Worm (Caenorhabditis elegans): Measurements from ENCODE around the gene anp-1.
"Not testable (repeated sequence)": the region's sequence is repeated elsewhere in the genome, so short reads cannot be mapped to it uniquely, and the experiment has no call there.

Gene anp-1

DNA sequence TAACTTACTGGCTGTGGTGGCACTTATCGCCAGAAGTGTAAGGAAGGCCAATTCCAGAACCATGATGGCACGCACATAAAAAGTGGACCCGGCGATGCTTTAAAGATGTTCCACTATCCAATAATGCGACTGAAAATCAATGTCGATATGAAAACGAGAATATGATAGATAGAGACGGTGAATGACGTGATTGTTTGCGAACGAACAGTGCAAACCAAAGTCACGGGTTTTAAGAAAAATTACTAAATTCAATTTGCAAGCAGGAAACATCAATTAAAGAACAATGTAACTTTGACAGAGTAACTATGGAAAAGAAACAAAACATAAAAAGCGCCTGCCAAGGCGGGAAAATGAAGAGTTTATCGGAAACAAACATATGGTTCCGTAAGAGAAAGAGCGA, 9.5 kb upstream of the anp-1 start, which contains the start of gene C44H9.5:
TSS of gene C44H9.5 (minus strand) at position 129 of the 400 bp plus-strand sequence.
- no peak for TF ChIP-seq unc-62 (GFP tag; optimal IDR thresholded peaks at IDR 0.05)

DNA sequence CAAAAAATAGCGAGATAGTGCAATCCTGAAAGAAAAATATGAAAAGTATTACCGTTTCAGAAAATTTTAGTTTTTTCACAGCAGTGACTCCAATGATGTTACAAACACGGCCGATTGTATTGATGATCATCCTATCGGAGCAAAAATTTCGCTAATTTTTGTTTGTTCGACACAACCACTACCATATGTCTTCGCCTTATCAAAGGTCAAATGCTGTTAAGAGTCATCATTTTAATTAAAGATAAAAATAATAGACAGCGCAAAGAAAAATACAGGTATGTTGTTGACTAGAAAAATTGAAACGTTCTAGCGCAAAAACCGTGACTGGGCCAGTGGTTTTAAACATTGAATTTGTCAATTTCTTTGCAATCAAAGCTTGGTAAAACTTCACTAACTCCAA, 6.9 kb upstream of the anp-1 start:
- TF ChIP-seq unc-62 (GFP tag; optimal IDR thresholded peaks at IDR 0.05): no peak

DNA sequence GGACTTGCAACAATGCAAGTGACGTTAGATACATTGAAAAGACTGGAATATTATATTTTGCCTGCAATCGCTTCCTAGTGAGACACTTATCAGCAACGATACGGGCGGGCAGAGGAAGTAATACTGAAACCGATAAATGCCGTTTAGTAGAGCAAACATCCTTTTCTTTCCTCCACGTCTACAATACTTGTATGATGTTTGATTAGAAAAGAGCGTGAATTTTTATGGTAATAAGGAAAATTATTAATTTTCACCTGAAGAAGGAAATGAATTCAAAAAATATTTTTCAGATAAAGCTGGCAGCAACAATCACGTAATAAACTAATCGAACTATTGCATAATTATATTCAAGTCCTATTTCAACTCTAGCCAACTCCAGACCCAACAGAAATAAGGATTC, 4.5 kb upstream of the anp-1 start, which contains the start of gene C44H9.7:
TSS of gene C44H9.7 (minus strand) at position 101 of the 400 bp plus-strand sequence.
- no peak for TF ChIP-seq unc-62 (GFP tag; optimal IDR thresholded peaks at IDR 0.05)

DNA sequence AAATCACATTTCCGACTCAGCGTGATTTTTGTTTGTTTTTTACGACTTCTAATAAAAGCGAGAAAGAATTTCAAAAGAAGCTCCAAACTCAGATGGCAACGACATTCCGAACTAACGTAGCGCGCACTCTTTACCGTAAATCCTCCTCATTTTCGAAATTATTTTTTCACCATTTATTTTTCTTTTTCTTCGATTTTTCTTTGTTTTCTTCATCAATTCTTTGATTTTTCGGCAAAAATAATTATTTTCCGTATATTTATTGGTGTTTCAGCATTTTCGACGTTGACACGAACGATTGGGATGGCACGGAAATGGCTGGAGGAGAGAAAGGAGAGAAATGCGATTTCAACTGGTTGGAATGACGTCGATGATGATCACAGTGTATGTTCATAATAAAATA, 6.4 kb downstream of the anp-1 start, which contains the start of gene T07F10.5:
TSS of gene T07F10.5 (plus strand) at position 301 of the 400 bp plus-strand sequence.
- not testable (repeated sequence) for TF ChIP-seq unc-62 (GFP tag; optimal IDR thresholded peaks at IDR 0.05)

DNA sequence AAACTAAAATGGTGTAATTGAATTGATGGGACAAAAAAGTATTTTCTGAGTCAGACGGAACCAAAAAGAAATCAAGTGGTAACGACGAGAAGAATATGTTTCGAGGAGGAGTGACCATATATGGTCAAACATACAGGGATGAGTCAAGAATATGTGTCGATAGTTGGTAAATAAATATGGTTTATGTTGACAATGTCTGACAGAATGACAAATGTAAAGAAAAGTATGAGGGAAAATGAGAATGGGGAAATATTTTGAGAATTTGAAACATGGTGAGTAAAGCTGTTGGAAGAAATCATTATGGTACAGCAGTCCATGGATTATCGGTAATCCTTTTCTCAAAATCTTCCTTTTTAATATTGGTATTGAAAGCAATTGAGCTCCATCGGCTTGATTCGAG, 8.8 kb downstream of the anp-1 start, which contains the start of gene nspg-1:
TSS of gene nspg-1 (minus strand) at position 101 of the 400 bp plus-strand sequence.
- TF ChIP-seq unc-62 (GFP tag; optimal IDR thresholded peaks at IDR 0.05): no peak

DNA sequence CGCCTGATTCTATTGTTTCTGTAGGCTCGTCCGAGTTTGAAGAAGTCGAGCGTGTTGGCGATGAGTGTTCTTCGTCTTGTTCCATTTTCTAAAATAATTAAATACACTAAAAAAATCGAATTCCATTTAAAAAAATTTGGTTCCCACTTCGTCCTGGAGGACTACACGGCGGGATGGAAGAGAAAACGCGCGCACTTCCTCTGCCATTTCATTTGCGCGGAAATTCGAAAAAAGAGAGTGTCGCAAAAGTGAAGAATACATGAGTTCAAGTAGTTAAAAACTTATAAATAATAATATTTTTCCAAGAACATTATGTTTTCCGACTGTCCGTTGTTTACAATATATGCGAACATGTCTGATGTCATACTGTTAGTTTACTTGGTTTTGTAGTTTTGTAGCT, 10.7 kb downstream of the anp-1 start, which contains the start of gene T07F10.3:
TSS of gene T07F10.3 (minus strand) at position 98 of the 400 bp plus-strand sequence.
- TF ChIP-seq unc-62 (GFP tag; optimal IDR thresholded peaks at IDR 0.05): no peak

DNA sequence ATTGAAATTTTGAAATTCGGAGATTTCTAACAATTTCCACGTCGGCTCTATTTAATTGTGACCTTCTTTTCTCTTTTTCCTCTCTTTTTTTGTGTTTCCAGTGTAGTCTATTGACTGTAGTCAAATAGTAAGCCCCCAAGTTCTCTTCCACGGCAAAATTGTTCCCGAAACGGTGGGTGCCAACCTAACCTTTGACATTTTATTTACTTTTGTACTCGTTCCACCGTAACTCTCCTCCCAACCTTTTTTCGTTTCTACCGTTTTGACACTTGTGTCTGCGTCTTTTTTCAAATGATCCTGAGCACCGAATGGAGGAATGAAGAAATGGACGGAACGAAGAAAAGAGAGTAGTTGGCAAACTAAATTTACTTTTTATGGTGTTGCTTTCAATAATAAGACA, 11.5 kb downstream of the anp-1 start:
- no peak for TF ChIP-seq unc-62 (GFP tag; optimal IDR thresholded peaks at IDR 0.05)

DNA sequence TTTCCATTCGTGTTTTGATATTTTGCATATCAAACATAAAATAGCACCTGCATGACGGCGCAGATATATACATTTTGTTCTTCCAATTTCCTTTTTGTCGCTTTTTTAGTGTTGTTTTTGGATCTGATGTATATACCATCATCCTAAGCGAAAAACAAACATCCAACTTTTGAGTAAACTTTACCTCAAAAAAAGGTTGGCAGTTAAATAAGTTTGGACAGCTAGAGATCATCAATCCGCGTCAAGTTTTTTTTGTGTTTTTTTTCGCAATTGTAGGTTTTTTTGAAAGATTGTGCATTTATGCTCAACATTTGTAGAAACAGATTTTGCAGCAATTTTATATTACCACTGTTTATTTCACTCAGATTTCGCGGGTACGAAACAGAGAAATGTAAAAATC, 12.5 kb downstream of the anp-1 start, which contains the start of gene bus-19:
TSS of gene bus-19 (plus strand) at position 301 of the 400 bp plus-strand sequence.
- no peak for TF ChIP-seq unc-62 (GFP tag; optimal IDR thresholded peaks at IDR 0.05)

DNA sequence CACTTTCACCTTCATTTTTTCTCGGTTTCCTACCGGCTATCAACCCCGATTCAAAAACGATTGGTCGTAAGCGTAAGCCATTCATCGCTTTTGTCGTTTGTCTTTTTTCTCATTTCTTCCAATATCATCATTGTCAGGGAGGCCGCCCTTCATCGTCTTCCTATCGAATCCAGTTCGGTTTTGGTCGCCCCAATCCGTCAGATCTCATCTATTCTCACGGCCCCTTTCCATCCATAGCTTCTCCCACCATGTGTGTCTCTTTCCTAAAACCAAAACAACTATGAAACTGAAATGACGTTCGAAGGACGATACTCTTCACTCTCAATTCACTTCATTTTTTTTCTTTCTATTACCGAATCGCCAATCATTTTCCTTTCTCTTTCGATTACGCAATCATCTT, 16.6 kb downstream of the anp-1 start:
- no peak for TF ChIP-seq unc-62 (GFP tag; optimal IDR thresholded peaks at IDR 0.05)

DNA sequence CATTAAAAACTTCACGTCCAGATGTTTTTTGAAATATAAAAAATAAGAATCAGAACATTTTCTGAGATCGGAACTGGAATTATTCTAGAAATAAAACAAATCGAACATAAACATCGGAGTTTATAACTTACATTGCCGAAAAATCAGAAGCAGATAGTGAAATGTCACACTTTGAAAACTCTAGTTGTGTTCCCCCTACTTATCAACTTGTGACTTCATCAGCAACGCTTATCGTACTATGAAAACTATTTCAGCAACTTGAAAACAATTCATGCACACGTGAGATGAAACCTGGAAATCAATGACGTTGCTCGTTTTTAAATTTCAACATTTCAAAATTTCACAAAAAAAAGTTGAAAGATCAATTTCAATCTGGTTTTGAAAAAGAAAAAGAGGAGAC, 17.5 kb downstream of the anp-1 start:
- TF ChIP-seq unc-62 (GFP tag; optimal IDR thresholded peaks at IDR 0.05): no peak

DNA sequence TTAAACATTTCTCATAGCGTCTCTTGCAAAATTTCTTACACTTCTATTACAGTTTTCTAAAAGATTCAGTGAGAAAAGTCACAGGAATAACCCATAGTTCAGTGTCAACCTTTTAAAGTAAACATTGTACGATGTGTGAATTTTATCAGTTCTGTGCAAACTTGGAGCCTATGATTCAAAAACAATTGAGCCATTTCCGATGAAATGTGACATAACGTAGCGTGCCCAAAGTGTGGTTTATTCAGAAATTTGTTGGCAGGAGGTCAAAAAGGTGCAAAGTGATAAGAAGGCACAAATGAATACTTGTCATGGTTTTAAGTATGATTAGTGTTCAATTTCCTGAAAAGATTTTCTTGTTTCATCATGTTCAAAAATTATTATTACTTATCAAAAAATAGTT, 18.3 kb downstream of the anp-1 start:
- TF ChIP-seq unc-62 (GFP tag; optimal IDR thresholded peaks at IDR 0.05): no peak

DNA sequence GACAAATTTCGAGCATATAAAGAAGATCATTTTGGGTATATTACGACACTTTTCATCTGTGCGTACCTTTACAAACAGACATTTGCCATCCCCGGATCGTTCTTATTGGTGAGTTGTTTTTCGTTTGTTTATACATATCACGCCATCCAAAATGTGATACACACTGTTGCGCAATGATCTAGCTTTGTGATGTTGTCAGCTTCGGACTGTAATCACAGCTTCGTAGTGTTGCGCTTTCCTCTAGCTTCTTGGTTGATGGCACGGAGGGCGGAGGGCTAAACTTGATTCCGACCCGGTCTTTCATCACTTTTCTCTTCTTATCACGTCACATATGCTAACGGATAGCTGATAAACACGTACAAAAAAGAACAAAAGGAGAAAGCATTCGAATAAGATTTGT, 20.1 kb downstream of the anp-1 start:
- TF ChIP-seq unc-62 (GFP tag; optimal IDR thresholded peaks at IDR 0.05): no peak

DNA sequence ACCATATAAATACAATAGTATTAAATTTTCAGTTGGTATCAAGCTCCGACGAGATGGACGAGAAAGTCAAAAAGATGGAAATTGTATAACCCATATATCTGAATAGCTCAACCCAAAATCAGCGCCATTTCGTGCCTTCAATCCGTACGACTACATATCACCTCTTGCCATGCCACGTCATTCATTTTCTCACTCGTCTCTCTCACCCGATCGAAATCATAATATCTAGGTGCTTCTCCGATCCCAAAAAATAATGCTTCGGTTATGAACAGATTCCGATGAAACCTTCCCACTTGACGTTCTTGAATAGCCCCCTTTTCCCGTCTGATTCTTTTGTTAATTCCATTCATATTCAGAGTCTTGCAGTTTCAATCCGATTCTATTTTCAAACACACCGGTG, 22.2 kb downstream of the anp-1 start:
- no peak for TF ChIP-seq unc-62 (GFP tag; optimal IDR thresholded peaks at IDR 0.05)

DNA sequence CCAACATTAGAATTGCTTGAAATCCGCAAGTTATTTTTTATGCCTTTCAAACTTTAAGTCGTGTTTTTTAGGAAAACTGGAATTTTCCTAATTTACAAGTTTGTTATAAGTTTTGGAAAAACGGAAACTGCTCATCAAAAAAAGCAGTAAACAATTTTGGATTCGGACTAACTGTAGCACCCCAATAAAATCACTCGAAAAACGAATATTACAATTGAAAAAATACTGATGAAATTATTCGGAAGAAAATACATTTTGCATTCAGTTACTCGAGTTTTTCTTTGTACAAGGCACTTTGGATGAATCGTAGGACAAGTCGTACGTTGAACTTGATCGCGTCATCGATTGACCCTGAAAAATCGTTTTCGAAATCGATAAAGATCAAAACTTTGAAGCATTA, 23.1 kb downstream of the anp-1 start:
- TF ChIP-seq unc-62 (GFP tag; optimal IDR thresholded peaks at IDR 0.05): no peak

DNA sequence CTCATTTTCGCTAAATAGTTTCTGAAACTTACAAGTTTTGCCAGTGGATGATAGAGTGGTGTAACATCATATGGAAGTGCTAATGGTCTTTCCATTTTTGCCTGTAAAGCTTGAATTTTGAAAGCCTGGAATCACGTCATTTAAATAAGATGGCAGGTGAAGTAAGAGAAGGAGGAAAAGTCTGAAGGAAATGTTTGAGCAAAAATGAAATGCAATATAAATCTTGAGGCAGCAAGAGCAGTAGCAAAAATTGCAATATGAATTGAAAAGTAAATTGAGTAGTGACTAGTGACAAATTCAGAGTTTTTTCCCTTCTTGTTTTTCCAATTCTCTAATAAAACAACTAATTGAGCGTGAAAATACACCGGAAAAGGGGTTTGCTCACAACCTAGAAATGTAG, 26.6 kb downstream of the anp-1 start, which contains the start of gene glb-24:
TSS of gene glb-24 (minus strand) at position 101 of the 400 bp plus-strand sequence.
- no peak for TF ChIP-seq unc-62 (GFP tag; optimal IDR thresholded peaks at IDR 0.05)

DNA sequence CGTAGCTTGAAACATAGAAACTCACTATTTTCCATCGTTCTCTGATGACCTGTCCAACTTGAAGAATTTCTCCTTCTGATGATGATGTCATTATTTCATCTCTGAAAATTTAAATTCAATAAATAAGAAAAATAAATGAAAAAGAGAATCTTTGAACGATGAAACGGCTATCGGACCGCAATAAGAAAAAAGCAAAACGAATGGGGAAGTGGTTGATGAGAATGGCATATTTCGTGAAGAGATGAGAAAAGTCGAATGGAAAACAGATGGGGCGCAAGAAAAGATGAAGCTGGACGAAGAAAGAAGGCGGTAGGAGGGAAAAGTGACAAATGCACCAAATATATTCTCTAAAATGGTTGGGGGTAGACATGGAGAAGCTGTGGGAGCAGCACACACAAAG, 36.5 kb downstream of the anp-1 start, which contains the start of gene ttbk-7:
TSS of gene ttbk-7 (minus strand) at position 101 of the 400 bp plus-strand sequence.
- TF ChIP-seq unc-62 (GFP tag; optimal IDR thresholded peaks at IDR 0.05): no peak

DNA sequence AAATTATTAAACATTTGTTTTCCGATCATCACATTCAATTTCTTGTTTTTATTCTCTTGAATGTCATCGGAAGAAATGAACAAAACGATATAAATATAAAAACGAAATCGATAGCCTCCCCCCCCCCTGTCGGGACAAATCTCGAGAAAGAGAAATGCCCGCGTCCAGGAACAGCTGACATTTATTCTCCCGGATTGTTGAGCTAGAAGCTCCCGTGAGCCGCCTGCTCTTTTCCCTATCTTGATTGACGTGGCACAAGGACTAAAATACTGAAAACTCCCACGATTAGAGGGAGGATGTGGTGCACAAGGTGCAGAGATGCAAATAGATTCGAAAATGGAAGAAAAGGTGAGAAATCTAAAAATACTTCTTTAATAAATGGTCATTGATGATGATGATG, 37.6 kb downstream of the anp-1 start:
- TF ChIP-seq unc-62 (GFP tag; optimal IDR thresholded peaks at IDR 0.05): no peak

DNA sequence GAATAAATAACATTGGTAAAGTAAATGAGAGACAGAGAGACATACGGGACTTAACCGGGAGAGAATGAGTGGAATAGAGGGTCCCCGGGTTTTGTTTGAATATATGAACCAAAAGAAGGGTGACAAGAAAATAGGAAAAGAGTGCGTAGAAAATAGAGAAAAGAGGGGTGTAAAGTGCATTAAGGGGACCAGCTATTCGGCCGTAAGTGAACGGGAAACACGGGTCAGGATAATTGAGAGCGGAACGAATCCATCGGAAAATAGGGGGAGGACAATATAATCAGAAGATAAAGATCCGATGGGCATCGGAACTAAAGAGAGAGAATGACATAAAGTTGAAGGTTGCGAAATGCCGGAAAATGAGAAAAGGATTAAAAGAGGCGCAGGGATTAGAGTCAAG, 38.1 kb downstream of the anp-1 start:
- TF ChIP-seq unc-62 (GFP tag; optimal IDR thresholded peaks at IDR 0.05): no peak

Data from whole organism, dauer.